Worm (Caenorhabditis elegans): ENCODE results near the gene F29G9.1.

DNA sequence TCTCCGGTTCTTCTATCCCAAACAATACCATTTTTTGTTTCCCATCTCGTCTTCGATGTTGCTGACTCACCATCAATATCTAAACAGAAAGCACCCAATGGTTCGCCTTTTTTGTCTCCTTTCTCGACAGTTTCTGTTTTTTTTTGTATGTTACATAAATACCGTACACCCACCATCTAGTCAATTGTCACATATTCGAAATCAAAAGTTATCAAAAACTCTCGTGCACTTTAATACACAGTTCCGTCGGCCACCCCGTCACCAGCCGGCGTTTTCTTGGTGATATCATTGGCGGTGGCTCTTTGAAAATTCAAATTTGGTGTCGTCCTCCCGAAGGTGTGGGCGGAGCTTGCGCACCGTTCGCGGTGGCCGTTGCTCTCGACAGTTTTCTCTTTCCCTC is 31.0 kb upstream of the F29G9.1 start:
- no peak for TF ChIP-seq ces-1 (GFP tag; optimal IDR thresholded peaks at IDR 0.05)
- no peak for TF ChIP-seq unc-62 (GFP tag; optimal IDR thresholded peaks at IDR 0.05)
- no peak for TF ChIP-seq unc-39 (tag; optimal IDR thresholded peaks at IDR 0.05)
- no peak for TF ChIP-seq elt-1 (tag; optimal IDR thresholded peaks at IDR 0.05; ENCODE audit: borderline replicate concordance, insufficient read depth)
